Worm (Caenorhabditis elegans) whole organism, L4 larva: ENCODE results near the gene ZK154.6.

ENCODE experiments used
- F44E2.7 ChIP-seq: fragments of 200-800 bp; sonication (Bioruptor generic); IDR thresholded peaks from 2 replicates; pipeline ENCODE4 v2.1.2; 2022; ENCODE audit warnings: missing genetic modification characterization, missing compliant biosample characterization
- ama-1 ChIP-seq: fragments of 150-350 bp; optimal IDR thresholded peaks from 2 replicates; lab custom pipeline; 2014; ENCODE audit warnings: inconsistent platforms, mixed read lengths
- ceh-82 ChIP-seq: sonication (generic microtip); optimal IDR thresholded peaks from 2 replicates; lab custom pipeline; 2017; ENCODE audit warnings: missing biosample characterization, missing genetic modification characterization
- hmg-1.1 ChIP-seq: fragments of 200-800 bp; sonication (Bioruptor generic); IDR thresholded peaks from 2 replicates; pipeline ENCODE4 v1.3.6; 2022; ENCODE audit warnings: missing genetic modification reagents, missing genetic modification characterization, missing compliant biosample characterization
- lsy-2 ChIP-seq, 2 experiments: fragments of 150-350 bp in 1 of 2; sonication (generic microtip) in 1 of 2; optimal IDR thresholded peaks; 2 replicates each; lab custom pipeline; 2014 to 2017; ENCODE audit warnings: missing biosample characterization in 2 of 2, missing genetic modification characterization in 2 of 2
- nhr-11 ChIP-seq: fragments of 150-350 bp; optimal IDR thresholded peaks from 2 replicates; lab custom pipeline; 2014; ENCODE audit warnings: missing biosample characterization, missing genetic modification characterization
- nhr-76 ChIP-seq: fragments of 150-350 bp; optimal IDR thresholded peaks from 2 replicates; lab custom pipeline; 2014; ENCODE audit warnings: missing biosample characterization, missing genetic modification characterization
- skn-1 ChIP-seq: fragments of 150-350 bp; optimal IDR thresholded peaks from 2 replicates; lab custom pipeline; 2014; ENCODE audit warnings: missing biosample characterization, missing genetic modification characterization

DNA sequence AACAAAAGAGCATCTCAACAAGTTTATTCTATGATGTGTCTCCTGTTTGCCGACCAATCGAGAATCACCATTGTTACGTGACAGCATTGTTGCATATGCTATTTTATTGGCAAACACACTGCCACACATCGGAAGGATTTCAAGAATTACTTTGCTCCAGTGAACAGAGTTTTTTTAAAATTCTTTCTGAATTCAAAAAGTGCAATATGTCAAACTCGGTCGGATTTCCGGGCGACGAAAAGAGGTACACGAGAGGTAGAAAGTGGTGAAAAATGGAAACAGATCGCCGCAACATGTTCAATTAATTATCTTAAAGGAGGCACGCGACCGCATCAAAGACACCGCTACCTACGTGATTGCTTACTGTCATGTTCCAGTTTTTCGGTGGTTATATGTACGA is 43.3 kb downstream of the ZK154.6 start:
- TF ChIP-seq nhr-11 (no peak), skn-1 (tag; lab: Kevin White, UChicago) (no peak), ama-1 (lab: Kevin White, UChicago) (no peak), hmg-1.1 (GFP tag; lab: Robert Waterston, UW) (no peak), ceh-82 (tag; lab: Kevin White, UChicago) (no peak), lsy-2 (tag; optimal IDR thresholded peaks at IDR 0.05; lab: Kevin White, UChicago) (no peak), F44E2.7 (GFP tag; lab: Robert Waterston, UW) (no peak), nhr-76 (tag; lab: Kevin White, UChicago) (no peak)
